Worm (Caenorhabditis elegans): ENCODE measurements around the gene srh-298.

ce11 chrV:17793986-17794385 lies 24.7 kb upstream of the srh-298 start, which contains the start of gene srh-289:
- TF ChIP-seq fkh-10 (GFP tag; optimal IDR thresholded peaks at IDR 0.05) (no peak), elt-2 (tag; optimal IDR thresholded peaks at IDR 0.05) (no peak), mab-9 (GFP tag; IDR thresholded peaks at IDR 0.05) (no peak), ceh-82 (tag; optimal IDR thresholded peaks at IDR 0.05) (no peak), ztf-11 (tag; optimal IDR thresholded peaks at IDR 0.05) (no peak), nhr-84 (tag; optimal IDR thresholded peaks at IDR 0.05) (no peak), zag-1 (tag; optimal IDR thresholded peaks at IDR 0.05) (no peak), unc-86 (tag; optimal IDR thresholded peaks at IDR 0.05) (no peak), nhr-237 (tag; optimal IDR thresholded peaks at IDR 0.05) (no peak), C04F5.9 (tag; optimal IDR thresholded peaks at IDR 0.05) (no peak), efl-1 (optimal IDR thresholded peaks at IDR 0.05) (no peak), efl-1 (GFP tag; optimal IDR thresholded peaks at IDR 0.05 in 1 of 2) (no peak)
